Fruit fly (Drosophila melanogaster) whole organism, embryonic: ENCODE results near the gene Mrp5.

ENCODE experiments used
- BtbVII ChIP-seq: fragments of 200-800 bp; sonication (Bioruptor generic); optimal IDR thresholded peaks from 3 replicates; lab custom pipeline; 2017; ENCODE audit warnings: missing biosample characterization, mild to moderate bottlenecking, missing genetic modification characterization
- C15 ChIP-seq: fragments of 200-800 bp; sonication (Bioruptor generic); IDR thresholded peaks from 3 replicates; pipeline ENCODE4 v1.3.6; 2022; ENCODE audit warnings: missing biosample characterization, missing genetic modification characterization
- CG12104 ChIP-seq: fragments of 200-800 bp; sonication (Bioruptor generic); optimal IDR thresholded peaks from 3 replicates; lab custom pipeline; 2016; ENCODE audit warnings: missing biosample characterization, missing genetic modification characterization
- CG14710 ChIP-seq: fragments of 200-800 bp; sonication (Bioruptor generic); optimal IDR thresholded peaks from 3 replicates; lab custom pipeline; 2019; ENCODE audit warnings: missing biosample characterization, mild to moderate bottlenecking, missing genetic modification characterization, moderate library complexity
- CG15479 ChIP-seq: fragments of 200-800 bp; sonication (Bioruptor generic); optimal IDR thresholded peaks from 3 replicates; lab custom pipeline; 2019; ENCODE audit warnings: missing biosample characterization, mild to moderate bottlenecking, missing genetic modification characterization, moderate library complexity
- CG15601 ChIP-seq: fragments of 200-800 bp; sonication (Bioruptor generic); optimal IDR thresholded peaks from 3 replicates; lab custom pipeline; 2019; ENCODE audit warnings: missing biosample characterization, mild to moderate bottlenecking, missing genetic modification characterization, moderate library complexity
- CG17361 ChIP-seq: fragments of 200-800 bp; sonication (Bioruptor generic); IDR thresholded peaks from 3 replicates; pipeline ENCODE4 v1.3.6; 2022; ENCODE audit warnings: missing biosample characterization, missing genetic modification characterization
- CG17829 ChIP-seq: fragments of 200-800 bp; optimal IDR thresholded peaks from 2 replicates; lab custom pipeline; 2019; ENCODE audit warnings: missing biosample characterization, mild to moderate bottlenecking, missing genetic modification characterization, moderate library complexity
- CG18011 ChIP-seq: fragments of 200-800 bp; sonication (Bioruptor generic); optimal IDR thresholded peaks from 2 replicates; lab custom pipeline; 2017; ENCODE audit warnings: missing biosample characterization, missing genetic modification characterization, mild to moderate bottlenecking, moderate library complexity, missing genotype
- CG2116 ChIP-seq: fragments of 200-800 bp; sonication (Bioruptor generic); optimal IDR thresholded peaks from 3 replicates; lab custom pipeline; 2018; ENCODE audit warnings: missing biosample characterization, mild to moderate bottlenecking, missing genetic modification characterization
- CG2120 ChIP-seq: fragments of 200-800 bp; sonication (Bioruptor generic); optimal IDR thresholded peaks from 3 replicates; lab custom pipeline; 2016; ENCODE audit warnings: missing biosample characterization, missing genetic modification characterization
- CG2712 ChIP-seq: fragments of 200-800 bp; optimal IDR thresholded peaks from 3 replicates; lab custom pipeline; 2019; ENCODE audit warnings: missing biosample characterization, mild to moderate bottlenecking, missing genetic modification characterization, moderate library complexity
- CG31224 ChIP-seq: fragments of 200-800 bp; sonication (Bioruptor generic); IDR thresholded peaks from 2 replicates; pipeline ENCODE4 v1.3.6; 2022; ENCODE audit warnings: missing biosample characterization, missing genetic modification characterization
- CG33557 ChIP-seq: fragments of 200-800 bp; sonication (Bioruptor generic); optimal IDR thresholded peaks from 2 replicates; lab custom pipeline; 2019; ENCODE audit warnings: missing biosample characterization, mild to moderate bottlenecking, missing genetic modification characterization, moderate library complexity
- CG34376 ChIP-seq: fragments of 200-800 bp; sonication (Bioruptor generic); optimal IDR thresholded peaks from 2 replicates; lab custom pipeline; 2018; ENCODE audit warnings: missing biosample characterization, mild to moderate bottlenecking, missing genetic modification characterization
- CG4360 ChIP-seq: fragments of 200-800 bp; sonication (Bioruptor generic); IDR thresholded peaks from 2 replicates; pipeline ENCODE4 v1.3.6; 2022; ENCODE audit warnings: missing biosample characterization, missing genetic modification characterization
- CG6689 ChIP-seq: fragments of 200-800 bp; sonication (Bioruptor generic); IDR thresholded peaks from 2 replicates; pipeline ENCODE4 v1.3.6; 2022; ENCODE audit warnings: missing biosample characterization, missing genetic modification characterization
- CG6791 ChIP-seq: fragments of 200-800 bp; sonication (Bioruptor generic); IDR thresholded peaks from 3 replicates; pipeline ENCODE4 v1.3.6; 2022; ENCODE audit warnings: missing biosample characterization, missing genetic modification characterization; ENCODE audit not compliant: partially characterized antibody
- CG7357 ChIP-seq: fragments of 200-800 bp; sonication (Bioruptor generic); IDR thresholded peaks from 3 replicates; pipeline ENCODE4 v1.3.6; 2022; ENCODE audit warnings: missing biosample characterization, missing genetic modification characterization
- CG7556 ChIP-seq: fragments of 200-800 bp; sonication (Bioruptor generic); optimal IDR thresholded peaks from 2 replicates; lab custom pipeline; 2017; ENCODE audit warnings: missing biosample characterization, mild to moderate bottlenecking, missing genetic modification characterization
- CG9797 ChIP-seq: fragments of 200-800 bp; sonication (Bioruptor generic); optimal IDR thresholded peaks from 3 replicates; lab custom pipeline; 2018; ENCODE audit warnings: missing biosample characterization, mild to moderate bottlenecking, missing genetic modification characterization
- CG9876 ChIP-seq: fragments of 200-800 bp; sonication (Bioruptor generic); optimal IDR thresholded peaks from 2 replicates; lab custom pipeline; 2016; ENCODE audit warnings: missing biosample characterization, missing genetic modification characterization
- CoRest ChIP-seq: fragments of 200-800 bp; sonication (Bioruptor generic); optimal IDR thresholded peaks from 3 replicates; lab custom pipeline; 2018; ENCODE audit warnings: missing biosample characterization, mild to moderate bottlenecking, missing genetic modification characterization, moderate library complexity
- Dref ChIP-seq: fragments of 200-800 bp; sonication (Bioruptor generic); IDR thresholded peaks from 2 replicates; pipeline ENCODE4 v1.3.6; 2022; ENCODE audit warnings: missing biosample characterization, missing genetic modification characterization
- Med ChIP-seq: fragments of 200-800 bp; sonication (Bioruptor generic); peaks from one replicate; lab custom pipeline; 2016; ENCODE audit warnings: missing biosample characterization, missing genetic modification characterization, mild to moderate bottlenecking, inconsistent platforms, moderate library complexity
- NfI ChIP-seq: fragments of 200-800 bp; sonication (Bioruptor generic); optimal IDR thresholded peaks from 3 replicates; lab custom pipeline; 2018; ENCODE audit warnings: missing biosample characterization, mild to moderate bottlenecking, missing genetic modification characterization, moderate library complexity
- Opbp ChIP-seq: fragments of 200-800 bp; sonication (Bioruptor generic); IDR thresholded peaks from 3 replicates; pipeline ENCODE4 v1.3.6; 2022; ENCODE audit warnings: missing biosample characterization, missing genetic modification characterization; ENCODE audit not compliant: partially characterized antibody
- Rfx ChIP-seq: fragments of 200-800 bp; sonication (Bioruptor generic); IDR thresholded peaks from 2 replicates; pipeline ENCODE4 v1.3.6; 2022; ENCODE audit warnings: missing biosample characterization, missing genetic modification characterization
- Sry-β ChIP-seq: fragments of 200-800 bp; sonication (Bioruptor generic); optimal IDR thresholded peaks from 2 replicates; lab custom pipeline; 2018; ENCODE audit warnings: missing biosample characterization, mild to moderate bottlenecking, missing genetic modification characterization, moderate library complexity
- Sry-δ ChIP-seq: fragments of 200-800 bp; sonication (Bioruptor generic); optimal IDR thresholded peaks from 2 replicates; lab custom pipeline; 2016; ENCODE audit warnings: missing biosample characterization, missing genetic modification characterization
- cg ChIP-seq: fragments of 200-800 bp; sonication (Bioruptor generic); optimal IDR thresholded peaks from 3 replicates; lab custom pipeline; 2019; ENCODE audit warnings: missing biosample characterization, mild to moderate bottlenecking, missing genetic modification characterization, moderate library complexity
- chm ChIP-seq: fragments of 200-800 bp; sonication (Bioruptor generic); IDR thresholded peaks from 2 replicates; pipeline ENCODE4 v1.3.6; 2022; ENCODE audit warnings: missing biosample characterization, missing genetic modification characterization
- ci ChIP-seq: fragments of 200-800 bp; sonication (Bioruptor generic); IDR thresholded peaks from 3 replicates; pipeline ENCODE4 v1.3.6; 2022; ENCODE audit warnings: missing biosample characterization, missing genetic modification characterization
- da ChIP-seq: fragments of 200-800 bp; sonication (Bioruptor generic); optimal IDR thresholded peaks from 2 replicates; lab custom pipeline; 2016; ENCODE audit warnings: missing biosample characterization, missing genetic modification characterization
- hth ChIP-seq: fragments of >200 bp; optimal IDR thresholded peaks from 2 replicates; lab custom pipeline; 2017; ENCODE audit warnings: inconsistent platforms
- insv ChIP-seq, 2 experiments: fragments of 200-800 bp; sonication (Bioruptor generic); optimal IDR thresholded peaks; 3 replicates each; lab custom pipeline; 2016 to 2018; ENCODE audit warnings: missing biosample characterization in 2 of 2, missing genetic modification characterization in 2 of 2
- klu ChIP-seq: fragments of 200-800 bp; sonication (Bioruptor generic); IDR thresholded peaks from 2 replicates; pipeline ENCODE4 v1.3.6; 2022; ENCODE audit warnings: missing biosample characterization, missing genetic modification characterization
- run ChIP-seq: fragments of 200-800 bp; sonication (Bioruptor generic); optimal IDR thresholded peaks from 3 replicates; lab custom pipeline; 2018; ENCODE audit warnings: missing biosample characterization, mild to moderate bottlenecking, missing genetic modification characterization
- schlank ChIP-seq: fragments of 200-800 bp; sonication (Bioruptor generic); optimal IDR thresholded peaks from 2 replicates; lab custom pipeline; 2018; ENCODE audit warnings: missing biosample characterization, mild to moderate bottlenecking, missing genetic modification characterization
- seq ChIP-seq: fragments of 200-800 bp; sonication (Bioruptor generic); IDR thresholded peaks from 2 replicates; pipeline ENCODE4 v1.3.6; 2022; ENCODE audit warnings: missing biosample characterization, missing genetic modification characterization
- sima ChIP-seq: fragments of 200-800 bp; sonication (Bioruptor generic); optimal IDR thresholded peaks from 2 replicates; lab custom pipeline; 2016; ENCODE audit warnings: missing biosample characterization, missing genetic modification characterization
- sisA ChIP-seq: fragments of 200-800 bp; sonication (Bioruptor generic); IDR thresholded peaks from 2 replicates; pipeline ENCODE4 v1.3.6; 2022; ENCODE audit warnings: missing biosample characterization, missing genetic modification characterization
- slbo ChIP-seq: fragments of 200-800 bp; sonication (Bioruptor generic); IDR thresholded peaks from 2 replicates; pipeline ENCODE4 v1.3.6; 2022; ENCODE audit warnings: missing biosample characterization, missing genetic modification characterization
- sna ChIP-seq: fragments of 200-800 bp; sonication (Bioruptor generic); IDR thresholded peaks from 2 replicates; pipeline ENCODE4 v1.3.6; 2022; ENCODE audit warnings: missing biosample characterization, missing genetic modification characterization; ENCODE audit not compliant: partially characterized antibody
- stwl ChIP-seq: fragments of 200-800 bp; sonication (Bioruptor generic); optimal IDR thresholded peaks from 3 replicates; lab custom pipeline; 2018; ENCODE audit warnings: missing biosample characterization, mild to moderate bottlenecking, missing genetic modification characterization, moderate library complexity
- tin ChIP-seq: fragments of 200-800 bp; sonication (Bioruptor generic); optimal IDR thresholded peaks from 3 replicates; lab custom pipeline; 2016; ENCODE audit warnings: missing biosample characterization, missing genetic modification characterization
- tup ChIP-seq: fragments of 200-800 bp; sonication (Bioruptor generic); optimal IDR thresholded peaks from 2 replicates; lab custom pipeline; 2016; ENCODE audit warnings: missing biosample characterization, mild to moderate bottlenecking, missing genetic modification characterization, moderate library complexity
- tx ChIP-seq: fragments of 200-800 bp; sonication (Bioruptor generic); optimal IDR thresholded peaks from 2 replicates; lab custom pipeline; 2016; ENCODE audit warnings: missing biosample characterization, missing genetic modification characterization
- vfl ChIP-seq: fragments of 200-800 bp; sonication (Bioruptor generic); optimal IDR thresholded peaks from 2 replicates; lab custom pipeline; 2016; ENCODE audit warnings: missing biosample characterization, missing genetic modification characterization
- zen2 ChIP-seq: fragments of 200-800 bp; sonication (Bioruptor generic); IDR thresholded peaks from 3 replicates; pipeline ENCODE4 v1.3.6; 2022; ENCODE audit warnings: missing biosample characterization, missing genetic modification characterization; ENCODE audit not compliant: partially characterized antibody

Mrp5 gene

dm6 chr3R:19902926-19903739 is 27.7 kb upstream of the Mrp5 start, which contains the start of gene ClpX (continued):
- peak; percentile 68 for TF ChIP-seq stwl (tag; lab: Kevin White, UChicago)
- no peak for TF ChIP-seq CG12104 (GFP tag; lab: Kevin White, UChicago)
- TF ChIP-seq sna (GFP tag; lab: Robert Waterston, UW), result peak; percentile 80
- TF ChIP-seq sisA (GFP tag; lab: Robert Waterston, UW), result no peak
- no peak for TF ChIP-seq C15 (GFP tag; lab: Robert Waterston, UW)
- TF ChIP-seq schlank, result no peak
- TF ChIP-seq ci (GFP tag; lab: Robert Waterston, UW), result no peak
- no peak for TF ChIP-seq slbo
- no peak for TF ChIP-seq klu (GFP tag; lab: Robert Waterston, UW)
- 0 out of 2 replicates have a peak, but pooled peaks have one; percentile 14 for TF ChIP-seq Rfx (GFP tag; lab: Robert Waterston, UW)
- TF ChIP-seq CG6689 (GFP tag; lab: Robert Waterston, UW), result no peak
- no peak for TF ChIP-seq da
- TF ChIP-seq CG17361 (GFP tag; lab: Robert Waterston, UW), result no peak
- peak; percentile 23 for TF ChIP-seq CG2120 (GFP tag; lab: Kevin White, UChicago)
- TF ChIP-seq CG33557, result peak; percentile 2
- TF ChIP-seq CG14710 (tag; lab: Kevin White, UChicago), result peak; percentile 76
- TF ChIP-seq tup (GFP tag; lab: Kevin White, UChicago), result no peak
- TF ChIP-seq tx (GFP tag; lab: Kevin White, UChicago), result no peak
- peak; percentile 69 for TF ChIP-seq Opbp
- TF ChIP-seq Dref (GFP tag; lab: Robert Waterston, UW), result peak; percentile 78
- TF ChIP-seq CG2116 (GFP tag; lab: Kevin White, UChicago), result peak; percentile 63
- TF ChIP-seq CG7357 (GFP tag; lab: Robert Waterston, UW), result no peak
- TF ChIP-seq CG2712 (tag; lab: Kevin White, UChicago), result peak; percentile 5
- TF ChIP-seq NfI (GFP tag; lab: Kevin White, UChicago), result peak; percentile 9
- no peak; the same call in 1 of the 2 replicates for TF ChIP-seq chm (GFP tag; lab: Robert Waterston, UW)
- no peak for TF ChIP-seq CG31224
- no peak for TF ChIP-seq insv (GFP tag; optimal IDR thresholded peaks at IDR 0.05; lab: Kevin White, UChicago)
- peak; percentile 72 for TF ChIP-seq cg (GFP tag; lab: Kevin White, UChicago)
- TF ChIP-seq CG15601 (tag; lab: Kevin White, UChicago), result no peak
- TF ChIP-seq CoRest (tag; lab: Kevin White, UChicago), result peak; percentile 16
- TF ChIP-seq CG9797 (GFP tag; lab: Kevin White, UChicago), result peak; percentile 23
- TF ChIP-seq zen2 (GFP tag; lab: Robert Waterston, UW), result peak; percentile 28; the same call in 1 of the 3 replicates
- TF ChIP-seq run (tag; lab: Kevin White, UChicago), result no peak
- TF ChIP-seq CG4360 (GFP tag; lab: Robert Waterston, UW), result no peak
- TF ChIP-seq Sry-δ (GFP tag; lab: Kevin White, UChicago), result peak; percentile 63
- TF ChIP-seq BtbVII (GFP tag; lab: Kevin White, UChicago), result no peak
- TF ChIP-seq CG6791 (GFP tag; lab: Robert Waterston, UW), result peak; percentile 75
- peak; percentile 34 for TF ChIP-seq CG17829 (tag; lab: Kevin White, UChicago)
- peak; percentile 81 for TF ChIP-seq Med (GFP tag; lab: Kevin White, UChicago)
- TF ChIP-seq seq (GFP tag; lab: Robert Waterston, UW), result no peak
- TF ChIP-seq sima (GFP tag; lab: Kevin White, UChicago), result no peak
- TF ChIP-seq CG18011, result no peak
- TF ChIP-seq CG15479 (GFP tag; lab: Kevin White, UChicago), result peak; percentile 80
- no peak for TF ChIP-seq CG7556 (GFP tag; lab: Kevin White, UChicago)
- TF ChIP-seq Sry-β (GFP tag; lab: Kevin White, UChicago), result no peak
- TF ChIP-seq tin (GFP tag; lab: Kevin White, UChicago), result no peak
- TF ChIP-seq CG34376 (GFP tag; lab: Kevin White, UChicago), result peak; percentile 37
- TF ChIP-seq hth (lab: Kevin White, UChicago), result no peak
- TF ChIP-seq vfl (GFP tag; lab: Kevin White, UChicago), result no peak
- TF ChIP-seq CG9876 (GFP tag; lab: Kevin White, UChicago), result no peak
